Worm (Caenorhabditis elegans) whole organism, L4/young adult: Measurements from ENCODE around the gene zmp-2.
"Not testable (repeated sequence)": the region's sequence is repeated elsewhere in the genome, so short reads cannot be mapped to it uniquely, and the experiment has no call there.

ENCODE experiments used
- W03F9.2 ChIP-seq: fragments of 150-350 bp; optimal IDR thresholded peaks from 2 replicates; lab custom pipeline; 2014; ENCODE audit warnings: missing biosample characterization, missing genetic modification characterization
- dao-5 ChIP-seq: sonication (generic microtip); optimal IDR thresholded peaks from 2 replicates; lab custom pipeline; 2016; ENCODE audit warnings: missing genotype, missing genetic modification characterization, moderate library complexity, missing compliant biosample characterization
- him-1 ChIP-seq: sonication (generic microtip); optimal IDR thresholded peaks from 2 replicates; lab custom pipeline; 2016; ENCODE audit warnings: missing genotype, missing genetic modification reagents, missing genetic modification characterization, missing compliant biosample characterization

Gene zmp-2

ce11 chrIII:2636137-2636536 is at the start of gene zmp-2:
Gene zmp-2 (plus strand): TSS chrIII:2636383.
- TF ChIP-seq W03F9.2 (tag; lab: Kevin White, UChicago) (no peak), dao-5 (tag; lab: Kevin White, UChicago) (no peak)

- TF ChIP-seq W03F9.2 (tag; lab: Kevin White, UChicago), result peak; percentile 94
- no peak for TF ChIP-seq dao-5 (tag; lab: Kevin White, UChicago)
- peak; percentile 87 for TF ChIP-seq him-1 (tag; lab: Kevin White, UChicago)
Measured at ce11 chrIII:2596984-2597454, 39.2 kb upstream of the zmp-2 start, which contains the start of gene apb-1. Gene apb-1 (minus strand): TSS chrIII:2597034.

ce11 chrIII:2597753-2598152 is 38.4 kb upstream of the zmp-2 start, which contains the start of gene mdt-19:
Gene mdt-19 (plus strand): TSS chrIII:2598053.
- no peak for TF ChIP-seq W03F9.2 (tag; lab: Kevin White, UChicago)
- no peak for TF ChIP-seq dao-5 (tag; lab: Kevin White, UChicago)
- TF ChIP-seq him-1 (tag; lab: Kevin White, UChicago), result no peak

ce11 chrIII:2598491-2599065 is 37.6 kb upstream of the zmp-2 start:
- TF ChIP-seq dao-5 (tag; lab: Kevin White, UChicago), result no peak
- no peak for TF ChIP-seq W03F9.2 (tag; lab: Kevin White, UChicago)
- TF ChIP-seq him-1 (tag; lab: Kevin White, UChicago), result no peak

ce11 chrIII:2603671-2604070 is 32.5 kb upstream of the zmp-2 start, which contains the start of gene Y71H2B.11:
Gene Y71H2B.11 (plus strand): TSS chrIII:2603971.
- TF ChIP-seq dao-5 (tag; lab: Kevin White, UChicago), result no peak
- no peak for TF ChIP-seq him-1 (tag; lab: Kevin White, UChicago)
- TF ChIP-seq W03F9.2 (tag; lab: Kevin White, UChicago), result no peak

- not testable (repeated sequence) for TF ChIP-seq dao-5, W03F9.2, him-1 (tag; lab: Kevin White, UChicago)
Measured at ce11 chrIII:2607717-2608116, 28.5 kb upstream of the zmp-2 start, which contains the start of gene Y71H2B.5. Gene Y71H2B.5 (plus strand): TSS chrIII:2608017.

- TF ChIP-seq him-1 (tag; lab: Kevin White, UChicago), result no peak
- no peak for TF ChIP-seq dao-5 (tag; lab: Kevin White, UChicago)
- TF ChIP-seq W03F9.2 (tag; lab: Kevin White, UChicago), result no peak
Measured at ce11 chrIII:2616212-2616611, 20.0 kb upstream of the zmp-2 start.

ce11 chrIII:2618663-2619062 is 17.5 kb upstream of the zmp-2 start, which contains the start of gene Y71H2B.4:
Gene Y71H2B.4 (plus strand): TSS chrIII:2618963.
- TF ChIP-seq him-1 (tag; lab: Kevin White, UChicago), result no peak
- no peak for TF ChIP-seq dao-5 (tag; lab: Kevin White, UChicago)
- no peak for TF ChIP-seq W03F9.2 (tag; lab: Kevin White, UChicago)

ce11 chrIII:2619559-2619958 is 16.6 kb upstream of the zmp-2 start, which contains the start of gene ppfr-4:
Gene ppfr-4 (plus strand): TSS chrIII:2619936.
- TF ChIP-seq him-1 (tag; lab: Kevin White, UChicago), result no peak
- TF ChIP-seq W03F9.2 (tag; lab: Kevin White, UChicago), result no peak
- no peak for TF ChIP-seq dao-5 (tag; lab: Kevin White, UChicago)

- TF ChIP-seq him-1 (tag; lab: Kevin White, UChicago) (no peak), dao-5 (tag; lab: Kevin White, UChicago) (no peak), W03F9.2 (tag; lab: Kevin White, UChicago) (no peak)
Measured at ce11 chrIII:2622870-2623269, 13.3 kb upstream of the zmp-2 start, which contains the start of gene Y71H2B.2. Gene Y71H2B.2 (plus strand): TSS chrIII:2623170.

ce11 chrIII:2628690-2629089 is 7.5 kb upstream of the zmp-2 start, which contains the start of gene acbp-8:
Gene acbp-8 (plus strand): TSS chrIII:2629013.
- no peak for TF ChIP-seq W03F9.2 (tag; lab: Kevin White, UChicago)

ce11 chrIII:2632819-2633398 is 3.3 kb upstream of the zmp-2 start:
- TF ChIP-seq him-1 (tag; lab: Kevin White, UChicago) (no peak), W03F9.2 (tag; lab: Kevin White, UChicago) (no peak), dao-5 (tag; lab: Kevin White, UChicago) (no peak)

- TF ChIP-seq dao-5 (tag; lab: Kevin White, UChicago), result no peak
- no peak for TF ChIP-seq W03F9.2 (tag; lab: Kevin White, UChicago)
Measured at ce11 chrIII:2634577-2634976, 1.6 kb upstream of the zmp-2 start.
